Fruit fly (Drosophila melanogaster): ENCODE results near the gene CG14515.

- no peak for TF ChIP-seq CG8478 (optimal IDR thresholded peaks at IDR 0.05)
- TF ChIP-seq CTCF (optimal IDR thresholded peaks at IDR 0.05), result no peak
These were observed 47.4 kb downstream of the CG14515 start, which contains the start of gene CG31445 for dm6 chr3R:29244727-29245126.
